Worm (Caenorhabditis elegans) whole organism, L1 larva: ENCODE data around the gene W03D2.9.

ENCODE experiments used
- C04F5.9 ChIP-seq: sonication (generic microtip); optimal IDR thresholded peaks from 2 replicates; lab custom pipeline; 2016; ENCODE audit warnings: missing genetic modification characterization, missing compliant biosample characterization
- C16A3.4 ChIP-seq: fragments of 150-350 bp; optimal IDR thresholded peaks from 2 replicates; lab custom pipeline; 2014; ENCODE audit warnings: missing biosample characterization, missing genetic modification characterization
- aha-1 ChIP-seq: fragments of 150-350 bp; optimal IDR thresholded peaks from 2 replicates; lab custom pipeline; 2014; ENCODE audit warnings: missing biosample characterization, missing genetic modification characterization
- aly-2 ChIP-seq: fragments of 150-350 bp; optimal IDR thresholded peaks from 2 replicates; lab custom pipeline; 2014; ENCODE audit warnings: missing biosample characterization, missing genetic modification characterization
- ama-1 ChIP-seq: fragments of 150-350 bp; optimal IDR thresholded peaks from 2 replicates; lab custom pipeline; 2014
- blmp-1 ChIP-seq: fragments of 150-350 bp; optimal IDR thresholded peaks from 2 replicates; lab custom pipeline; 2014; ENCODE audit warnings: missing biosample characterization, missing genetic modification characterization
- ceh-63 ChIP-seq: fragments of 200-800 bp; sonication (Bioruptor generic); optimal IDR thresholded peaks from 2 replicates; lab custom pipeline; 2018; ENCODE audit warnings: mild to moderate bottlenecking, missing genetic modification characterization, missing compliant biosample characterization
- ceh-8 ChIP-seq: fragments of 200-800 bp; sonication (Bioruptor generic); optimal IDR thresholded peaks from 2 replicates; lab custom pipeline; 2018; ENCODE audit warnings: mild to moderate bottlenecking, missing genetic modification characterization, moderate library complexity, missing compliant biosample characterization
- ceh-88 ChIP-seq: fragments of 200-800 bp; sonication (Bioruptor generic); IDR thresholded peaks from 2 replicates; pipeline ENCODE4 v1.3.6; 2022; ENCODE audit warnings: missing genetic modification characterization, missing compliant biosample characterization
- dsc-1 ChIP-seq: sonication (generic microtip); optimal IDR thresholded peaks from 2 replicates; lab custom pipeline; 2016; ENCODE audit warnings: mild to moderate bottlenecking, missing genetic modification characterization, missing compliant biosample characterization
- egl-13 ChIP-seq: sonication (generic microtip); optimal IDR thresholded peaks from 2 replicates; lab custom pipeline; 2016; ENCODE audit warnings: missing genotype, missing genetic modification reagents, missing genetic modification characterization, missing compliant biosample characterization
- egl-27 ChIP-seq, 2 experiments: fragments of 150-350 bp in 1 of 2; sonication (generic microtip); optimal IDR thresholded peaks; 3 replicates each; lab custom pipeline; 2017 to 2018; ENCODE audit warnings: missing biosample characterization in 2 of 2, missing genetic modification characterization in 2 of 2, missing genetic modification reagents in 2 of 2
- elt-2 ChIP-seq: sonication (generic microtip); optimal IDR thresholded peaks from 2 replicates; lab custom pipeline; 2016; ENCODE audit warnings: missing genetic modification characterization, mild to moderate bottlenecking, inconsistent platforms, missing compliant biosample characterization, missing genetic modification reagents
- elt-3 ChIP-seq, 6 experiments: fragments of 150-350 bp in 1 of 6; sonication (generic microtip); optimal IDR thresholded peaks; 2 replicates each; lab custom pipeline; 2017 to 2018; ENCODE audit warnings: missing biosample characterization in 6 of 6, missing genetic modification characterization in 6 of 6, inconsistent platforms in 1 of 6
- ets-5 ChIP-seq: fragments of 200-800 bp; sonication (Bioruptor generic); IDR thresholded peaks from 2 replicates; pipeline ENCODE4 v1.3.6; 2022; ENCODE audit warnings: missing genetic modification characterization, missing compliant biosample characterization
- fkh-10 ChIP-seq: sonication (generic microtip); optimal IDR thresholded peaks from 2 replicates; lab custom pipeline; 2017; ENCODE audit warnings: missing biosample characterization, missing genetic modification reagents, missing genetic modification characterization
- fkh-4 ChIP-seq: sonication (generic microtip); optimal IDR thresholded peaks from 2 replicates; lab custom pipeline; 2016; ENCODE audit warnings: missing compliant biosample characterization, missing genetic modification characterization, borderline replicate concordance
- hlh-4 ChIP-seq: sonication (generic microtip); optimal IDR thresholded peaks from 2 replicates; lab custom pipeline; 2016; ENCODE audit warnings: mild to moderate bottlenecking, missing genetic modification characterization, missing compliant biosample characterization
- irx-1 ChIP-seq: sonication (generic microtip); optimal IDR thresholded peaks from 2 replicates; lab custom pipeline; 2016; ENCODE audit warnings: missing genetic modification characterization, missing compliant biosample characterization
- isw-1 ChIP-seq: fragments of 200-800 bp; sonication (Bioruptor generic); IDR thresholded peaks from 2 replicates; pipeline ENCODE4 v1.3.6; 2022; ENCODE audit warnings: missing genetic modification characterization, missing compliant biosample characterization
- lin-14 ChIP-seq: fragments of 200-800 bp; sonication (Bioruptor generic); optimal IDR thresholded peaks from 2 replicates; lab custom pipeline; 2018; ENCODE audit warnings: mild to moderate bottlenecking, missing genetic modification characterization, moderate library complexity, missing compliant biosample characterization
- lin-15B ChIP-seq: fragments of 150-350 bp; sonication (generic microtip); optimal IDR thresholded peaks from 3 replicates; lab custom pipeline; 2014; ENCODE audit warnings: missing biosample characterization, missing genetic modification characterization
- lin-35 ChIP-seq, 2 experiments: fragments of 150-350 bp; optimal IDR thresholded peaks; 2 replicates each; lab custom pipeline; 2014; ENCODE audit warnings: missing biosample characterization in 2 of 2, missing genetic modification characterization in 2 of 2, missing genetic modification reagents in 2 of 2
- mab-9 ChIP-seq: fragments of 200-800 bp; sonication (Bioruptor generic); IDR thresholded peaks from 2 replicates; pipeline ENCODE4 v1.3.6; 2022; ENCODE audit warnings: missing genetic modification reagents, missing genetic modification characterization, missing compliant biosample characterization
- mef-2 ChIP-seq: fragments of 150-350 bp; optimal IDR thresholded peaks from 2 replicates; lab custom pipeline; 2014; ENCODE audit warnings: missing biosample characterization, missing genetic modification characterization
- mep-1 ChIP-seq: fragments of 150-350 bp; optimal IDR thresholded peaks from 2 replicates; lab custom pipeline; 2014; ENCODE audit warnings: missing biosample characterization, missing genetic modification characterization
- nhr-12 ChIP-seq: sonication (generic microtip); optimal IDR thresholded peaks from 2 replicates; lab custom pipeline; 2017; ENCODE audit warnings: missing biosample characterization, missing genetic modification characterization
- nhr-19 ChIP-seq: fragments of 200-800 bp; sonication (Bioruptor generic); conservative IDR thresholded peaks from 2 replicates; pipeline ENCODE4 v1.3.6; 2022; ENCODE audit warnings: missing genetic modification characterization, missing compliant biosample characterization
- nhr-20 ChIP-seq: sonication (generic microtip); optimal IDR thresholded peaks from 2 replicates; lab custom pipeline; 2016; ENCODE audit warnings: mild to moderate bottlenecking, missing genetic modification characterization, missing compliant biosample characterization
- nhr-237 ChIP-seq: fragments of 150-350 bp; optimal IDR thresholded peaks from 2 replicates; lab custom pipeline; 2014; ENCODE audit warnings: missing biosample characterization, missing genetic modification characterization
- nhr-28 ChIP-seq: fragments of 150-350 bp; optimal IDR thresholded peaks from 2 replicates; lab custom pipeline; 2014; ENCODE audit warnings: missing biosample characterization, missing genetic modification characterization
- nhr-47 ChIP-seq: sonication (generic microtip); optimal IDR thresholded peaks from 2 replicates; lab custom pipeline; 2016; ENCODE audit warnings: mild to moderate bottlenecking, missing genetic modification characterization, moderate library complexity, missing compliant biosample characterization
- nhr-71 ChIP-seq: sonication (generic microtip); optimal IDR thresholded peaks from 2 replicates; lab custom pipeline; 2016; ENCODE audit warnings: mild to moderate bottlenecking, missing genetic modification characterization, moderate library complexity, missing compliant biosample characterization
- nhr-76 ChIP-seq: sonication (generic microtip); optimal IDR thresholded peaks from 2 replicates; lab custom pipeline; 2017; ENCODE audit warnings: missing biosample characterization, missing genetic modification characterization
- nhr-77 ChIP-seq: fragments of 150-350 bp; optimal IDR thresholded peaks from 2 replicates; lab custom pipeline; 2014; ENCODE audit warnings: missing biosample characterization, missing genetic modification characterization
- nhr-84 ChIP-seq: sonication (generic microtip); optimal IDR thresholded peaks from 2 replicates; lab custom pipeline; 2017; ENCODE audit warnings: missing biosample characterization, missing genetic modification characterization
- nhr-90 ChIP-seq: sonication (generic microtip); optimal IDR thresholded peaks from 2 replicates; lab custom pipeline; 2016; ENCODE audit warnings: mild to moderate bottlenecking, missing genetic modification characterization, missing compliant biosample characterization; ENCODE audit not compliant: poor library complexity
- pag-3 ChIP-seq: sonication (generic microtip); optimal IDR thresholded peaks from 2 replicates; lab custom pipeline; 2017; ENCODE audit warnings: missing genetic modification characterization, mild to moderate bottlenecking, missing compliant biosample characterization, antibody characterized with exemption, borderline replicate concordance; ENCODE audit not compliant: insufficient read depth
- skn-1 ChIP-seq: fragments of 150-350 bp; optimal IDR thresholded peaks from 2 replicates; lab custom pipeline; 2014; ENCODE audit warnings: missing biosample characterization, missing genetic modification characterization
- snpc-4 ChIP-seq: fragments of 150-350 bp; optimal IDR thresholded peaks from 2 replicates; lab custom pipeline; 2014; ENCODE audit warnings: missing biosample characterization, missing genetic modification characterization
- sup-37 ChIP-seq: fragments of 200-800 bp; sonication (Bioruptor generic); optimal IDR thresholded peaks from 2 replicates; lab custom pipeline; 2018; ENCODE audit warnings: mild to moderate bottlenecking, missing genetic modification characterization, missing compliant biosample characterization
- tbx-2 ChIP-seq: sonication (generic microtip); optimal IDR thresholded peaks from 2 replicates; lab custom pipeline; 2016; ENCODE audit warnings: missing genetic modification characterization, missing compliant biosample characterization
- tlp-1 ChIP-seq: fragments of 150-350 bp; optimal IDR thresholded peaks from 2 replicates; lab custom pipeline; 2014; ENCODE audit warnings: missing biosample characterization, missing genetic modification characterization
- unc-30 ChIP-seq: sonication (generic microtip); optimal IDR thresholded peaks from 2 replicates; lab custom pipeline; 2017; ENCODE audit warnings: missing biosample characterization, missing genetic modification characterization
- unc-98 ChIP-seq: fragments of 200-800 bp; sonication (Bioruptor generic); IDR thresholded peaks from 2 replicates; pipeline ENCODE4 v1.3.6; 2022; ENCODE audit warnings: missing genetic modification characterization, missing compliant biosample characterization
- vab-15 ChIP-seq: sonication (generic microtip); optimal IDR thresholded peaks from 2 replicates; lab custom pipeline; 2017; ENCODE audit warnings: missing genotype, mild to moderate bottlenecking, missing genetic modification characterization, missing compliant biosample characterization
- xbp-1 ChIP-seq: sonication (generic microtip); optimal IDR thresholded peaks from 2 replicates; lab custom pipeline; 2016; ENCODE audit warnings: missing genetic modification characterization, missing compliant biosample characterization
- zag-1 ChIP-seq: fragments of 150-350 bp; optimal IDR thresholded peaks from 2 replicates; lab custom pipeline; 2014; ENCODE audit warnings: missing biosample characterization, missing genetic modification characterization
- ztf-11 ChIP-seq, 2 experiments: sonication (generic microtip); optimal IDR thresholded peaks; 2 replicates each; lab custom pipeline; 2016 to 2017; ENCODE audit warnings: missing genetic modification characterization in 2 of 2, missing biosample characterization in 1 of 2, missing compliant biosample characterization in 1 of 2
- ztf-4 ChIP-seq: fragments of 150-350 bp; optimal IDR thresholded peaks from 2 replicates; lab custom pipeline; 2014; ENCODE audit warnings: missing biosample characterization, missing genetic modification characterization

Gene W03D2.9

DNA sequence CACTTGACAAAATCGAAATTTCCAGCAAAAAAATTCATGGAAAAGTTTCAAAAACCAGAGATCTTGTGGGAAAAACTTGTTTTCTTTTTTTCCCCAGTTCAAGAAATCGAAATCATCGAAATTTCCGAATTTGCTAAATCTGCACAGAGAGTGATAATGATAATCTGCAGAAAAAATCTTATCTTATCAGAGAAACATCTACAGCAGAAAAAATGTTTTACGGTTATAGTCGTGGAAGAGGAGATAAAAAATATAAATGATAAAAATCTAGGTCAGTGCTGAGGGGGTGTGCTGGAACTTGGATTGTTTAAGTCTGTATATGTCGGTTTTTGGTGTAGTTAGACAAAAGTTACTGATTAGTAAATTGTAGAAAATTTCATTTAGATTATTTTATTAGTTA is 42.2 kb downstream of the W03D2.9 start:
- peak; percentile 58 for TF ChIP-seq elt-2 (tag; lab: Kevin White, UChicago)
- no peak for TF ChIP-seq mab-9
- TF ChIP-seq blmp-1 (tag; lab: Kevin White, UChicago) = peak; percentile 38
- TF ChIP-seq elt-3 (tag; optimal IDR thresholded peaks at IDR 0.05; lab: Kevin White, UChicago) = peak in 2 of 6 experiments; percentile 22 to 65

DNA sequence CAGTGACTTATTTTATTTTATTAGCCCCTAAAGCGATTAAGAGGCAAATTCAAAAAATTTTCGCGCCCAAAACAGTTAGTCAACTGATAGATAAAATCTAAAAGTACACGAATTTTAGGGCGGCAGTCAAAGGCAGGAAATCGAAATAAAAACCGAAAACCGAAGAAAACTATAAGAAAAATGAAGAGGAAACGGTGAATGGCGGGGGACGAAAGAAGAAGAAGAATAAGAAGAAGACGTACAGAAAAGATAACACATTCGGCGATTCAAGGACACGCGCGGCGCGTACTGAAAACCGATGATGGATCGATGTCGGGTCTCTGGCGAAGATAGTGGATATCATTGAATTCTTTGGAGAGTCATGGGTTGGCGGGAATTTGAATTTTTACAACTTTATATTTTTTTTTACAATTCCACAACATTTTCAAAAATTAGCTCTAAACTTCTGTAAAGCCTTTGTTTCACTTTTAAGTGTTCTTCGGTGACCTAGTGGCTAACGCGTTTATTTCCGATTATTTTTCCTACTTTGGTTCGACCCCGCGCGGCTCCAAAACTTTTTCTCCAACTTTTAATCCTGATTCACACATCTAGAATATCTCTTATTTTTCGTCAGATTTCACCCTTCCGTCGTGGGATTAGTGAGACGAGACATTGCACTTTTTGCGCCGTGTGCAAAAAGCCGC is 43.5 kb downstream of the W03D2.9 start:
- TF ChIP-seq nhr-12 (tag; lab: Kevin White, UChicago) (no peak), ztf-11 (tag; optimal IDR thresholded peaks at IDR 0.05; lab: Kevin White, UChicago) (no peak), egl-13 (tag; lab: Kevin White, UChicago) (no peak), C04F5.9 (no peak), ceh-63 (no peak), nhr-20 (tag; lab: Kevin White, UChicago) (peak; percentile 70), tlp-1 (no peak), aha-1 (tag; lab: Kevin White, UChicago) (no peak), unc-30 (no peak), ztf-4 (tag; lab: Kevin White, UChicago) (no peak), snpc-4 (tag; lab: Kevin White, UChicago) (no peak), unc-98 (GFP tag; lab: Robert Waterston, UW) (no peak), nhr-71 (tag; lab: Kevin White, UChicago) (peak; percentile 71), nhr-90 (peak; percentile 68), mef-2 (no peak), fkh-10 (GFP tag; lab: Kevin White, UChicago) (no peak), lin-35 (GFP tag; optimal IDR thresholded peaks at IDR 0.05; lab: Kevin White, UChicago) (peak; percentile 72 to 85), nhr-28 (tag; lab: Kevin White, UChicago) (no peak), nhr-19 (peak; percentile 29; the same call in 1 of the 2 replicates), ceh-88 (GFP tag; lab: Robert Waterston, UW) (no peak), pag-3 (tag; lab: Kevin White, UChicago) (peak; percentile 59), skn-1 (tag; lab: Kevin White, UChicago) (no peak), nhr-76 (tag; lab: Kevin White, UChicago) (no peak), tbx-2 (tag; lab: Kevin White, UChicago) (no peak), ama-1 (lab: Kevin White, UChicago) (no peak), elt-3 (tag; optimal IDR thresholded peaks at IDR 0.05; lab: Kevin White, UChicago) (peak in 5 of 6 experiments; percentile 53 to 95 (median 73)), lin-14 (GFP tag; lab: Kevin White, UChicago) (peak; percentile 81), hlh-4 (tag; lab: Kevin White, UChicago) (no peak), irx-1 (tag; lab: Kevin White, UChicago) (no peak), mab-9 (no peak), zag-1 (tag; lab: Kevin White, UChicago) (no peak), isw-1 (GFP tag; lab: Robert Waterston, UW) (no peak), sup-37 (no peak), blmp-1 (tag; lab: Kevin White, UChicago) (peak; percentile 92), nhr-77 (no peak), aly-2 (tag; lab: Kevin White, UChicago) (no peak), mep-1 (tag; lab: Kevin White, UChicago) (no peak), nhr-237 (no peak), C16A3.4 (tag; lab: Kevin White, UChicago) (no peak), vab-15 (no peak), elt-2 (tag; lab: Kevin White, UChicago) (no peak), nhr-47 (tag; lab: Kevin White, UChicago) (peak; percentile 6), egl-27 (tag; optimal IDR thresholded peaks at IDR 0.05; lab: Kevin White, UChicago) (no peak), dsc-1 (tag; lab: Kevin White, UChicago) (no peak), lin-15B (peak; percentile 61), fkh-4 (no peak), nhr-84 (tag; lab: Kevin White, UChicago) (no peak), xbp-1 (tag; lab: Kevin White, UChicago) (no peak), ceh-8 (no peak), ets-5 (GFP tag; lab: Robert Waterston, UW) (no peak)
